Fruit fly (Drosophila melanogaster): ENCODE results near the gene JMJD6.

The JMJD6 gene

DNA sequence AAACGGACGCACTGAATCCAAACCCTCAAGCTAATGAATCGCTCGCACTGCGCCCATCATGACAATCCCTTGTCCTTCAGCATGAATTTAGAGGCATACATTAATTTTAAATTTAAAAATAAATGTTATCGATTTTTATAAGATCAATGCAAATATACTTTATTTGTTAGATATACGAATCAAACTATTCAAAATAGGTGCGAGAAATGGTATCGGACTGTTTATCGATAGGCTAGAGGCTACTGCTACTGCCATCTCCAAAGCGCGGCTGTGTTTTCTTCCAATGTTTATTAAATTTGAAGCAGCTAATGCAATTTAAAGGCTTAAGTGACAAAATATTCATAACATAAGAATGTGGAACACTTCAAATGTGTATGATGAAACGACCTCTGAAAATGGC is 18.9 kb upstream of the JMJD6 start, which contains the start of gene CG43342 (continued):
- TF ChIP-seq CG18262 (tag; optimal IDR thresholded peaks at IDR 0.05) (no peak), CG16813 (GFP tag; IDR thresholded peaks at IDR 0.05; ENCODE audit: partially characterized antibody) (peak; percentile 75), sd (tag; optimal IDR thresholded peaks at IDR 0.05) (no peak), Blimp-1 (GFP tag; optimal IDR thresholded peaks at IDR 0.05) (no peak), CG34376 (GFP tag; optimal IDR thresholded peaks at IDR 0.05) (no peak), CG12155 (GFP tag; optimal IDR thresholded peaks at IDR 0.05) (no peak), Ssrp (tag; optimal IDR thresholded peaks at IDR 0.05) (no peak), ase (GFP tag; IDR thresholded peaks at IDR 0.05) (no peak), Six4 (GFP tag; optimal IDR thresholded peaks at IDR 0.05) (no peak), slbo (GFP tag; IDR thresholded peaks at IDR 0.05) (no peak), CG5180 (GFP tag; optimal IDR thresholded peaks at IDR 0.05) (no peak), CG2875 (GFP tag; optimal IDR thresholded peaks at IDR 0.05) (no peak), CG7745 (tag; optimal IDR thresholded peaks at IDR 0.05) (no peak), CG17186 (GFP tag; optimal IDR thresholded peaks at IDR 0.05) (no peak), lola (GFP tag; optimal IDR thresholded peaks at IDR 0.05) (no peak), CG18011 (GFP tag; optimal IDR thresholded peaks at IDR 0.05) (no peak), Hsf (GFP tag; optimal IDR thresholded peaks at IDR 0.05) (no peak), CG10267 (tag; optimal IDR thresholded peaks at IDR 0.05) (peak; percentile 6), bab2 (GFP tag; optimal IDR thresholded peaks at IDR 0.05) (no peak), cad (GFP tag; optimal IDR thresholded peaks at IDR 0.05) (no peak), cwo (GFP tag; optimal IDR thresholded peaks at IDR 0.05) (no peak), CG2120 (GFP tag; optimal IDR thresholded peaks at IDR 0.05) (no peak), Xbp1 (GFP tag; optimal IDR thresholded peaks at IDR 0.05) (no peak), Eip74EF (GFP tag; optimal IDR thresholded peaks at IDR 0.05) (no peak), gsb (GFP tag; IDR thresholded peaks at IDR 0.05) (no peak), NFAT (GFP tag; IDR thresholded peaks at IDR 0.05) (no peak), Sry-δ (GFP tag; optimal IDR thresholded peaks at IDR 0.05) (peak; percentile 82), inv (GFP tag; IDR thresholded peaks at IDR 0.05; ENCODE audit: partially characterized antibody) (peak; percentile 49; the same call in 1 of the 2 replicates), ara (GFP tag; IDR thresholded peaks at IDR 0.05) (no peak), CG2712 (tag; optimal IDR thresholded peaks at IDR 0.05) (peak; percentile 46), bcd (GFP tag; optimal IDR thresholded peaks at IDR 0.05) (no peak), CG8478 (optimal IDR thresholded peaks at IDR 0.05) (no peak), CG11456 (GFP tag; IDR thresholded peaks at IDR 0.05) (no peak), mirr (GFP tag; optimal IDR thresholded peaks at IDR 0.05) (no peak), otp (GFP tag; IDR thresholded peaks at IDR 0.05) (no peak), TFAM (GFP tag; optimal IDR thresholded peaks at IDR 0.05) (no peak), Chrac-16 (GFP tag; optimal IDR thresholded peaks at IDR 0.05) (no peak), salm (tag; optimal IDR thresholded peaks at IDR 0.05) (no peak), kah (GFP tag; optimal IDR thresholded peaks at IDR 0.05) (no peak), ind (GFP tag; optimal IDR thresholded peaks at IDR 0.05) (no peak), CG6854 (GFP tag; optimal IDR thresholded peaks at IDR 0.05) (no peak), CG10366 (GFP tag; IDR thresholded peaks at IDR 0.05) (no peak), pho (GFP tag; optimal IDR thresholded peaks at IDR 0.05) (no peak), Bgb (GFP tag; IDR thresholded peaks at IDR 0.05; ENCODE audit: partially characterized antibody) (peak; percentile 85), zen (tag; optimal IDR thresholded peaks at IDR 0.05) (no peak), CG17361 (GFP tag; IDR thresholded peaks at IDR 0.05) (no peak), ap (GFP tag; IDR thresholded peaks at IDR 0.05) (no peak), CG11560 (tag; IDR thresholded peaks at IDR 0.05) (peak; percentile 71; the same call in 2 of the 3 replicates), CG10321 (GFP tag; IDR thresholded peaks at IDR 0.05) (no peak), ranshi (GFP tag; IDR thresholded peaks at IDR 0.05) (no peak), CG2116 (GFP tag; optimal IDR thresholded peaks at IDR 0.05) (peak; percentile 69)

Data from whole organism, embryonic.